Fruit fly (Drosophila melanogaster) whole organism, embryonic: ENCODE data around the gene Torsin.

Experiments
- Asciz ChIP-seq: fragments of 200-800 bp; sonication (Bioruptor generic); optimal IDR thresholded peaks from 2 replicates; lab custom pipeline; 2017; ENCODE audit warnings: missing biosample characterization, mild to moderate bottlenecking, missing genetic modification characterization, missing genetic modification reagents
- B-H1 ChIP-seq: fragments of 200-800 bp; sonication (Bioruptor generic); IDR thresholded peaks from 3 replicates; pipeline ENCODE4 v1.3.6; 2022; ENCODE audit warnings: missing biosample characterization, missing genetic modification characterization
- Bdp1 ChIP-seq: fragments of 200-800 bp; sonication (Bioruptor generic); optimal IDR thresholded peaks from 3 replicates; lab custom pipeline; 2016; ENCODE audit warnings: missing biosample characterization, missing genetic modification characterization
- CG11696 ChIP-seq: fragments of 200-800 bp; sonication (Bioruptor generic); IDR thresholded peaks from 2 replicates; pipeline ENCODE4 v1.3.6; 2022; ENCODE audit warnings: missing biosample characterization, missing genetic modification characterization
- CG1233 ChIP-seq: fragments of 200-800 bp; sonication (Bioruptor generic); optimal IDR thresholded peaks from 4 replicates; lab custom pipeline; 2018; ENCODE audit warnings: missing biosample characterization, mild to moderate bottlenecking, missing genetic modification characterization
- CG13424 ChIP-seq: fragments of 200-800 bp; sonication (Bioruptor generic); optimal IDR thresholded peaks from 2 replicates; lab custom pipeline; 2019; ENCODE audit warnings: missing biosample characterization, mild to moderate bottlenecking, missing genetic modification characterization, moderate library complexity
- CG14710 ChIP-seq: fragments of 200-800 bp; sonication (Bioruptor generic); optimal IDR thresholded peaks from 3 replicates; lab custom pipeline; 2019; ENCODE audit warnings: missing biosample characterization, mild to moderate bottlenecking, missing genetic modification characterization, moderate library complexity
- CG15479 ChIP-seq: fragments of 200-800 bp; sonication (Bioruptor generic); optimal IDR thresholded peaks from 3 replicates; lab custom pipeline; 2019; ENCODE audit warnings: missing biosample characterization, mild to moderate bottlenecking, missing genetic modification characterization, moderate library complexity
- CG15601 ChIP-seq: fragments of 200-800 bp; sonication (Bioruptor generic); optimal IDR thresholded peaks from 3 replicates; lab custom pipeline; 2019; ENCODE audit warnings: missing biosample characterization, mild to moderate bottlenecking, missing genetic modification characterization, moderate library complexity
- CG16863 ChIP-seq: fragments of 200-800 bp; sonication (Bioruptor generic); optimal IDR thresholded peaks from 3 replicates; lab custom pipeline; 2016; ENCODE audit warnings: missing biosample characterization, missing genetic modification characterization
- CG1832 ChIP-seq: fragments of 200-800 bp; sonication (Bioruptor generic); optimal IDR thresholded peaks from 2 replicates; lab custom pipeline; 2017; ENCODE audit warnings: missing biosample characterization, mild to moderate bottlenecking, missing genetic modification characterization, inconsistent platforms
- CG18476 ChIP-seq: fragments of 200-800 bp; sonication (Bioruptor generic); optimal IDR thresholded peaks from 2 replicates; lab custom pipeline; 2016; ENCODE audit warnings: missing biosample characterization, mild to moderate bottlenecking, missing genetic modification characterization
- CG18764 ChIP-seq: fragments of 200-800 bp; sonication (Bioruptor generic); optimal IDR thresholded peaks from 3 replicates; lab custom pipeline; 2016; ENCODE audit warnings: missing biosample characterization, missing genetic modification characterization
- CG31365 ChIP-seq: fragments of 200-800 bp; sonication (Bioruptor generic); optimal IDR thresholded peaks from 2 replicates; lab custom pipeline; 2018; ENCODE audit warnings: missing biosample characterization, mild to moderate bottlenecking, missing genetic modification characterization
- CG33213 ChIP-seq: fragments of 200-800 bp; sonication (Bioruptor generic); optimal IDR thresholded peaks from 3 replicates; lab custom pipeline; 2016; ENCODE audit warnings: missing biosample characterization, missing genetic modification characterization
- CG3995 ChIP-seq: fragments of 200-800 bp; sonication (Bioruptor generic); optimal IDR thresholded peaks from 3 replicates; lab custom pipeline; 2016; ENCODE audit warnings: missing biosample characterization, missing genetic modification characterization
- CG4282 ChIP-seq: fragments of 200-800 bp; sonication (Bioruptor generic); optimal IDR thresholded peaks from 2 replicates; lab custom pipeline; 2016; ENCODE audit warnings: missing biosample characterization, missing genetic modification characterization
- CG4328 ChIP-seq: fragments of 200-800 bp; sonication (Bioruptor generic); optimal IDR thresholded peaks from 3 replicates; lab custom pipeline; 2017; ENCODE audit warnings: missing biosample characterization, missing genetic modification reagents, missing genetic modification characterization
- CG4820 ChIP-seq: fragments of 200-800 bp; sonication (Bioruptor generic); optimal IDR thresholded peaks from 3 replicates; lab custom pipeline; 2016; ENCODE audit warnings: missing biosample characterization, missing genetic modification characterization
- CG7372 ChIP-seq: fragments of 200-800 bp; sonication (Bioruptor generic); IDR thresholded peaks from 2 replicates; pipeline ENCODE4 v1.3.6; 2022; ENCODE audit warnings: missing biosample characterization, missing genetic modification characterization
- CG7786 ChIP-seq: fragments of 200-800 bp; sonication (Bioruptor generic); optimal IDR thresholded peaks from 2 replicates; lab custom pipeline; 2016; ENCODE audit warnings: missing biosample characterization, missing genetic modification characterization
- CG8089 ChIP-seq: fragments of 200-800 bp; sonication (Bioruptor generic); optimal IDR thresholded peaks from 3 replicates; lab custom pipeline; 2016; ENCODE audit warnings: missing biosample characterization, missing genetic modification characterization
- CG8944 ChIP-seq: fragments of 200-800 bp; sonication (Bioruptor generic); optimal IDR thresholded peaks from 3 replicates; lab custom pipeline; 2016; ENCODE audit warnings: missing biosample characterization, missing genetic modification characterization
- Chrac-16 ChIP-seq: fragments of 200-800 bp; sonication (Bioruptor generic); optimal IDR thresholded peaks from 3 replicates; lab custom pipeline; 2016; ENCODE audit warnings: missing biosample characterization, missing genetic modification characterization
- Dad ChIP-seq: fragments of 200-800 bp; sonication (Bioruptor generic); optimal IDR thresholded peaks from 3 replicates; lab custom pipeline; 2016; ENCODE audit warnings: missing biosample characterization, missing genetic modification characterization
- Fer1 ChIP-seq: fragments of 200-800 bp; sonication (Bioruptor generic); optimal IDR thresholded peaks from 2 replicates; lab custom pipeline; 2017; ENCODE audit warnings: missing biosample characterization, mild to moderate bottlenecking, missing genetic modification characterization
- Hr3 ChIP-seq: fragments of 200-800 bp; sonication (Bioruptor generic); optimal IDR thresholded peaks from 3 replicates; lab custom pipeline; 2016; ENCODE audit warnings: missing biosample characterization, missing genetic modification characterization
- MTF-1 ChIP-seq: fragments of 200-800 bp; sonication (Bioruptor generic); optimal IDR thresholded peaks from 2 replicates; lab custom pipeline; 2018; ENCODE audit warnings: missing biosample characterization, mild to moderate bottlenecking, missing genetic modification characterization, borderline replicate concordance
- Mrtf ChIP-seq: fragments of 200-800 bp; sonication (Bioruptor generic); IDR thresholded peaks from 3 replicates; pipeline ENCODE4 v1.3.6; 2022; ENCODE audit warnings: missing biosample characterization, missing genetic modification characterization
- Neu2 ChIP-seq: fragments of 200-800 bp; sonication (Bioruptor generic); optimal IDR thresholded peaks from 3 replicates; lab custom pipeline; 2016; ENCODE audit warnings: missing biosample characterization, missing genetic modification characterization, borderline replicate concordance
- Side ChIP-seq: fragments of 200-800 bp; sonication (Bioruptor generic); optimal IDR thresholded peaks from 2 replicates; lab custom pipeline; 2016; ENCODE audit warnings: missing biosample characterization, missing genetic modification characterization
- Sox100B ChIP-seq: fragments of 200-800 bp; sonication (Bioruptor generic); optimal IDR thresholded peaks from 3 replicates; lab custom pipeline; 2018; ENCODE audit warnings: missing biosample characterization, mild to moderate bottlenecking, missing genetic modification characterization
- abd-A ChIP-seq: fragments of 200-800 bp; sonication (Bioruptor generic); optimal IDR thresholded peaks from 3 replicates; lab custom pipeline; 2019; ENCODE audit warnings: missing biosample characterization, mild to moderate bottlenecking, missing genetic modification characterization, moderate library complexity
- cas ChIP-seq: fragments of 200-800 bp; sonication (Bioruptor generic); IDR thresholded peaks from 2 replicates; pipeline ENCODE4 v1.3.6; 2022; ENCODE audit warnings: missing biosample characterization, missing genetic modification characterization
- crol ChIP-seq: fragments of 200-800 bp; sonication (Bioruptor generic); IDR thresholded peaks from 2 replicates; pipeline ENCODE4 v1.3.6; 2022; ENCODE audit warnings: missing biosample characterization, missing genetic modification characterization
- danr ChIP-seq: fragments of 200-800 bp; sonication (Bioruptor generic); IDR thresholded peaks from 2 replicates; pipeline ENCODE4 v1.3.6; 2022; ENCODE audit warnings: missing biosample characterization, missing genetic modification characterization
- dysf ChIP-seq: fragments of 200-800 bp; sonication (Bioruptor generic); IDR thresholded peaks from 3 replicates; pipeline ENCODE4 v1.3.6; 2022; ENCODE audit warnings: missing biosample characterization, missing genetic modification characterization
- gce ChIP-seq: fragments of 200-800 bp; sonication (Bioruptor generic); IDR thresholded peaks from 3 replicates; pipeline ENCODE4 v1.3.6; 2022; ENCODE audit warnings: missing biosample characterization, missing genetic modification characterization
- gro ChIP-seq: fragments of 200-800 bp; sonication (Bioruptor generic); optimal IDR thresholded peaks from 2 replicates; lab custom pipeline; 2016; ENCODE audit warnings: missing biosample characterization, missing genetic modification characterization
- her ChIP-seq: fragments of 200-800 bp; sonication (Bioruptor generic); optimal IDR thresholded peaks from 2 replicates; lab custom pipeline; 2016; ENCODE audit warnings: missing biosample characterization, missing genetic modification characterization
- hth ChIP-seq: fragments of >200 bp; optimal IDR thresholded peaks from 2 replicates; lab custom pipeline; 2017; ENCODE audit warnings: inconsistent platforms
- jumu ChIP-seq: fragments of 200-800 bp; sonication (Bioruptor generic); optimal IDR thresholded peaks from 3 replicates; lab custom pipeline; 2016; ENCODE audit warnings: missing biosample characterization, missing genetic modification characterization
- luna ChIP-seq: fragments of 200-800 bp; sonication (Bioruptor generic); optimal IDR thresholded peaks from 2 replicates; lab custom pipeline; 2016; ENCODE audit warnings: missing biosample characterization, missing genetic modification characterization
- ranshi ChIP-seq: fragments of 200-800 bp; sonication (Bioruptor generic); IDR thresholded peaks from 2 replicates; pipeline ENCODE4 v1.3.6; 2022; ENCODE audit warnings: missing biosample characterization, missing genetic modification characterization
- rib ChIP-seq: fragments of 200-800 bp; sonication (Bioruptor generic); IDR thresholded peaks from 2 replicates; pipeline ENCODE4 v1.3.6; 2022; ENCODE audit warnings: missing biosample characterization, missing genetic modification characterization
- scrt ChIP-seq: fragments of 200-800 bp; sonication (Bioruptor generic); optimal IDR thresholded peaks from 2 replicates; lab custom pipeline; 2018; ENCODE audit warnings: missing biosample characterization, mild to moderate bottlenecking, missing genetic modification characterization, moderate library complexity
- sens ChIP-seq: fragments of 200-800 bp; sonication (Bioruptor generic); peaks from one replicate; lab custom pipeline; 2016; ENCODE audit warnings: missing biosample characterization, missing genetic modification characterization
- sens-2 ChIP-seq: fragments of 200-800 bp; sonication (Bioruptor generic); IDR thresholded peaks from 2 replicates; pipeline ENCODE4 v1.3.6; 2022; ENCODE audit warnings: missing biosample characterization, missing genetic modification characterization
- slou ChIP-seq: fragments of 200-800 bp; sonication (Bioruptor generic); optimal IDR thresholded peaks from 3 replicates; lab custom pipeline; 2016; ENCODE audit warnings: missing biosample characterization, missing genetic modification characterization
- tin ChIP-seq: fragments of 200-800 bp; sonication (Bioruptor generic); optimal IDR thresholded peaks from 3 replicates; lab custom pipeline; 2016; ENCODE audit warnings: missing biosample characterization, missing genetic modification characterization
- toy ChIP-seq: fragments of 200-800 bp; sonication (Bioruptor generic); IDR thresholded peaks from 2 replicates; pipeline ENCODE4 v1.3.6; 2022; ENCODE audit warnings: missing biosample characterization, missing genetic modification characterization
- unc-4 ChIP-seq: fragments of 200-800 bp; sonication (Bioruptor generic); IDR thresholded peaks from 2 replicates; pipeline ENCODE4 v1.3.6; 2022; ENCODE audit warnings: missing biosample characterization, missing genetic modification characterization; ENCODE audit not compliant: partially characterized antibody
- vnd ChIP-seq: fragments of 200-800 bp; sonication (Bioruptor generic); IDR thresholded peaks from 3 replicates; pipeline ENCODE4 v1.3.6; 2022; ENCODE audit warnings: missing biosample characterization, missing genetic modification characterization; ENCODE audit not compliant: partially characterized antibody

The Torsin gene

DNA sequence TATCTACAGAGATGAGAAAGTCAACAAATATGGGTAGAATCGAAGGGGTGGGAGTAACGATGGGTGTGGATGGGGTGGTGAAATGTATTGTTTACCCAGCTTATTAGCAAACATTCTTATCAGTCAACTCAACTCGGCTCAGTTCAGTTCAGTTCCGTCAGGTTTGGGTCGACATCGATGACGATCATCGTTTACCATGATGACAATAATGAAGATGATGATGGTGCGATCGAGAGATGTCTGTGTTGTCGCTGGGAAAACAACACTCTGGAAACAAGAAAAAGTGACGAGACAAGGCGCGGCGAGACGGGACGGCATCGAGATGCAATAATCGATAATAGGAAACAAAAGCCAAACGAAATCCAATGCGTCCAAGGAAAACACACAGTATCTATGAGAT is 40.1 kb downstream of the Torsin start (continued):
- peak; percentile 32 for TF ChIP-seq Asciz (GFP tag; lab: Kevin White, UChicago)
- no peak for TF ChIP-seq rib (GFP tag; lab: Robert Waterston, UW)
- peak; percentile 34 for TF ChIP-seq CG13424 (tag; lab: Kevin White, UChicago)
- TF ChIP-seq B-H1 = no peak
- TF ChIP-seq her (GFP tag; lab: Kevin White, UChicago) = no peak
- no peak for TF ChIP-seq luna (GFP tag; lab: Kevin White, UChicago)
- TF ChIP-seq CG14710 = peak; percentile 44
- no peak for TF ChIP-seq Side (GFP tag; lab: Kevin White, UChicago)
- no peak for TF ChIP-seq CG11696 (GFP tag; lab: Robert Waterston, UW)
- TF ChIP-seq Hr3 (GFP tag; lab: Kevin White, UChicago) = no peak
- no peak for TF ChIP-seq CG3995 (GFP tag; lab: Kevin White, UChicago)
- TF ChIP-seq CG33213 (GFP tag; lab: Kevin White, UChicago) = no peak
- TF ChIP-seq CG15601 (tag; lab: Kevin White, UChicago) = peak; percentile 38
- no peak for TF ChIP-seq cas (GFP tag; lab: Robert Waterston, UW)
- no peak for TF ChIP-seq scrt (GFP tag; lab: Kevin White, UChicago)
- no peak for TF ChIP-seq crol
- no peak for TF ChIP-seq toy
- peak; percentile 46 for TF ChIP-seq Sox100B (GFP tag; lab: Kevin White, UChicago)
- TF ChIP-seq MTF-1 (GFP tag; lab: Kevin White, UChicago) = peak; percentile 37
- no peak for TF ChIP-seq vnd (GFP tag; lab: Robert Waterston, UW)
- TF ChIP-seq gro (GFP tag; lab: Kevin White, UChicago) = no peak
- TF ChIP-seq CG4282 (GFP tag; lab: Kevin White, UChicago) = no peak
- TF ChIP-seq CG15479 (GFP tag; lab: Kevin White, UChicago) = peak; percentile 93
- no peak for TF ChIP-seq slou
- no peak for TF ChIP-seq CG4820 (GFP tag; lab: Kevin White, UChicago)
- no peak for TF ChIP-seq unc-4
- no peak for TF ChIP-seq CG1832 (GFP tag; lab: Kevin White, UChicago)
- no peak for TF ChIP-seq Bdp1 (GFP tag; lab: Kevin White, UChicago)
- TF ChIP-seq Dad (GFP tag; lab: Kevin White, UChicago) = no peak
- TF ChIP-seq CG16863 (GFP tag; lab: Kevin White, UChicago) = no peak
- TF ChIP-seq CG7372 (GFP tag; lab: Robert Waterston, UW) = no peak
- TF ChIP-seq tin = no peak
- no peak for TF ChIP-seq ranshi (GFP tag; lab: Robert Waterston, UW)
- TF ChIP-seq CG18476 (GFP tag; lab: Kevin White, UChicago) = no peak
- TF ChIP-seq Neu2 = no peak
- TF ChIP-seq Fer1 (GFP tag; lab: Kevin White, UChicago) = no peak
- no peak for TF ChIP-seq CG4328 (GFP tag; lab: Kevin White, UChicago)
- no peak for TF ChIP-seq jumu (GFP tag; lab: Kevin White, UChicago)
- no peak for TF ChIP-seq danr (GFP tag; lab: Robert Waterston, UW)
- TF ChIP-seq CG7786 (GFP tag; lab: Kevin White, UChicago) = no peak
- no peak for TF ChIP-seq gce (GFP tag; lab: Robert Waterston, UW)
- no peak for TF ChIP-seq Chrac-16 (GFP tag; lab: Kevin White, UChicago)
- peak; percentile 87 for TF ChIP-seq sens (GFP tag; lab: Kevin White, UChicago)
- TF ChIP-seq Mrtf (GFP tag; lab: Robert Waterston, UW) = no peak
- TF ChIP-seq sens-2 = no peak
- no peak for TF ChIP-seq hth (lab: Kevin White, UChicago)
- TF ChIP-seq CG31365 (tag; lab: Kevin White, UChicago) = peak; percentile 5
- no peak for TF ChIP-seq CG8944 (GFP tag; lab: Kevin White, UChicago)
- TF ChIP-seq CG1233 (GFP tag; lab: Kevin White, UChicago) = peak; percentile 13
- no peak for TF ChIP-seq CG18764 (GFP tag; lab: Kevin White, UChicago)
- peak; percentile 2 for TF ChIP-seq CG8089 (GFP tag; lab: Kevin White, UChicago)
- TF ChIP-seq abd-A (tag; lab: Kevin White, UChicago) = no peak
- TF ChIP-seq dysf (GFP tag; lab: Robert Waterston, UW) = no peak
